Fruit fly (Drosophila melanogaster) whole organism, embryonic: ENCODE measurements around the gene S-Lap4.

Source experiments
- CG10267 ChIP-seq: fragments of 200-800 bp; sonication (Bioruptor generic); optimal IDR thresholded peaks from 2 replicates; lab custom pipeline; 2018; ENCODE audit warnings: missing biosample characterization, mild to moderate bottlenecking, missing genetic modification characterization, moderate library complexity
- CG11085 ChIP-seq: fragments of 200-800 bp; sonication (Bioruptor generic); IDR thresholded peaks from 2 replicates; pipeline ENCODE4 v1.3.6; 2022; ENCODE audit warnings: missing biosample characterization, missing genetic modification characterization
- CG12104 ChIP-seq: fragments of 200-800 bp; sonication (Bioruptor generic); optimal IDR thresholded peaks from 3 replicates; lab custom pipeline; 2016; ENCODE audit warnings: missing biosample characterization, missing genetic modification characterization
- CG12769 ChIP-seq: fragments of 200-800 bp; sonication (Bioruptor generic); optimal IDR thresholded peaks from 2 replicates; lab custom pipeline; 2019; ENCODE audit warnings: missing biosample characterization, mild to moderate bottlenecking, missing genetic modification characterization, moderate library complexity
- CG13287 ChIP-seq: fragments of 200-800 bp; sonication (Bioruptor generic); IDR thresholded peaks from 2 replicates; pipeline ENCODE4 v1.3.6; 2022; ENCODE audit warnings: missing biosample characterization, missing genetic modification characterization; ENCODE audit not compliant: partially characterized antibody
- CG13624 ChIP-seq: fragments of 200-800 bp; sonication (Bioruptor generic); optimal IDR thresholded peaks from 2 replicates; lab custom pipeline; 2016; ENCODE audit warnings: missing biosample characterization, missing genetic modification characterization
- CG14965 ChIP-seq: fragments of 200-800 bp; sonication (Bioruptor generic); optimal IDR thresholded peaks from 2 replicates; lab custom pipeline; 2016; ENCODE audit warnings: missing biosample characterization, missing genetic modification characterization, borderline replicate concordance
- CG15011 ChIP-seq: fragments of 200-800 bp; sonication (Bioruptor generic); optimal IDR thresholded peaks from 3 replicates; lab custom pipeline; 2018; ENCODE audit warnings: missing biosample characterization, mild to moderate bottlenecking, missing genetic modification characterization
- CG16815 ChIP-seq: fragments of 200-800 bp; sonication (Bioruptor generic); optimal IDR thresholded peaks from 3 replicates; lab custom pipeline; 2017; ENCODE audit warnings: missing biosample characterization, mild to moderate bottlenecking, missing genetic modification characterization
- CG17328 ChIP-seq: fragments of 200-800 bp; sonication (Bioruptor generic); IDR thresholded peaks from 2 replicates; pipeline ENCODE4 v1.3.6; 2022; ENCODE audit warnings: missing biosample characterization, missing genetic modification characterization
- CG2199 ChIP-seq: fragments of 200-800 bp; sonication (Bioruptor generic); IDR thresholded peaks from 3 replicates; pipeline ENCODE4 v1.3.6; 2022; ENCODE audit warnings: missing biosample characterization, missing genetic modification characterization
- CG2889 ChIP-seq: fragments of 200-800 bp; sonication (Bioruptor generic); IDR thresholded peaks from 3 replicates; pipeline ENCODE4 v1.3.6; 2022; ENCODE audit warnings: missing biosample characterization, missing genetic modification characterization
- CG30020 ChIP-seq: fragments of 200-800 bp; optimal IDR thresholded peaks from 2 replicates; lab custom pipeline; 2019; ENCODE audit warnings: missing biosample characterization, mild to moderate bottlenecking, missing genetic modification characterization, moderate library complexity
- CG43689 ChIP-seq: fragments of 200-800 bp; sonication (Bioruptor generic); IDR thresholded peaks from 2 replicates; pipeline ENCODE4 v1.3.6; 2022; ENCODE audit warnings: missing biosample characterization, missing genetic modification characterization
- CG6175 ChIP-seq: fragments of 200-800 bp; sonication (Bioruptor generic); IDR thresholded peaks from 3 replicates; pipeline ENCODE4 v1.3.6; 2022; ENCODE audit warnings: missing biosample characterization, missing genetic modification characterization
- CG6791 ChIP-seq: fragments of 200-800 bp; sonication (Bioruptor generic); IDR thresholded peaks from 3 replicates; pipeline ENCODE4 v1.3.6; 2022; ENCODE audit warnings: missing biosample characterization, missing genetic modification characterization; ENCODE audit not compliant: partially characterized antibody
- CG8290 ChIP-seq, 3 experiments: fragments of 200-800 bp; sonication (Bioruptor generic); optimal IDR thresholded peaks; 2 replicates each; lab custom pipeline; 2016 to 2019; ENCODE audit warnings: missing biosample characterization in 3 of 3, missing genetic modification characterization in 3 of 3, mild to moderate bottlenecking in 2 of 3, moderate library complexity in 1 of 3
- CG9437 ChIP-seq: fragments of 200-800 bp; sonication (Bioruptor generic); optimal IDR thresholded peaks from 2 replicates; lab custom pipeline; 2018; ENCODE audit warnings: missing biosample characterization, mild to moderate bottlenecking, missing genetic modification characterization
- CG9609 ChIP-seq: fragments of 200-800 bp; sonication (Bioruptor generic); optimal IDR thresholded peaks from 3 replicates; lab custom pipeline; 2016; ENCODE audit warnings: missing biosample characterization, missing genetic modification characterization
- CG9932 ChIP-seq: fragments of 200-800 bp; sonication (Bioruptor generic); IDR thresholded peaks from 2 replicates; pipeline ENCODE4 v1.3.6; 2022; ENCODE audit warnings: missing biosample characterization, missing genetic modification characterization
- CkIIα-i1 ChIP-seq: fragments of 200-800 bp; sonication (Bioruptor generic); IDR thresholded peaks from 2 replicates; pipeline ENCODE4 v1.3.6; 2022; ENCODE audit warnings: missing biosample characterization, missing genetic modification characterization
- Ets65A ChIP-seq: fragments of 200-800 bp; sonication (Bioruptor generic); peaks from one replicate; lab custom pipeline; 2016; ENCODE audit warnings: missing biosample characterization, missing genetic modification characterization
- Fer1 ChIP-seq: fragments of 200-800 bp; sonication (Bioruptor generic); optimal IDR thresholded peaks from 2 replicates; lab custom pipeline; 2017; ENCODE audit warnings: missing biosample characterization, mild to moderate bottlenecking, missing genetic modification characterization
- Hmr ChIP-seq: fragments of 200-800 bp; sonication (Bioruptor generic); optimal IDR thresholded peaks from 3 replicates; lab custom pipeline; 2017; ENCODE audit warnings: mild to moderate bottlenecking, missing biosample characterization, missing genetic modification reagents, missing genetic modification characterization
- Hr51 ChIP-seq, 2 experiments: fragments of 200-800 bp; sonication (Bioruptor generic); optimal IDR thresholded peaks; 2 replicates in 1 of 2; 3 replicates in 1 of 2; lab custom pipeline; 2016 to 2018; ENCODE audit warnings: missing biosample characterization in 2 of 2, missing genetic modification characterization in 2 of 2, mild to moderate bottlenecking in 1 of 2, moderate library complexity in 1 of 2
- Kr ChIP-seq: fragments of 200-800 bp; sonication (Bioruptor generic); optimal IDR thresholded peaks from 2 replicates; lab custom pipeline; 2017; ENCODE audit warnings: missing biosample characterization, mild to moderate bottlenecking, missing genetic modification characterization
- Nf-YB ChIP-seq: fragments of 200-800 bp; sonication (Bioruptor generic); optimal IDR thresholded peaks from 3 replicates; lab custom pipeline; 2019; ENCODE audit warnings: missing biosample characterization, mild to moderate bottlenecking, missing genetic modification characterization, moderate library complexity
- Oaz ChIP-seq: fragments of 200-800 bp; sonication (Bioruptor generic); IDR thresholded peaks from 2 replicates; pipeline ENCODE4 v1.3.6; 2022; ENCODE audit warnings: missing biosample characterization, missing genetic modification characterization
- Poxn ChIP-seq: fragments of 200-800 bp; sonication (Bioruptor generic); IDR thresholded peaks from 2 replicates; pipeline ENCODE4 v1.3.6; 2022; ENCODE audit warnings: missing biosample characterization, missing genetic modification characterization
- Sry-δ ChIP-seq: fragments of 200-800 bp; sonication (Bioruptor generic); optimal IDR thresholded peaks from 2 replicates; lab custom pipeline; 2016; ENCODE audit warnings: missing biosample characterization, missing genetic modification characterization
- Vsx1 ChIP-seq: fragments of 200-800 bp; sonication (Bioruptor generic); optimal IDR thresholded peaks from 2 replicates; lab custom pipeline; 2017; ENCODE audit warnings: missing biosample characterization, mild to moderate bottlenecking, missing genetic modification characterization, missing genetic modification reagents
- cg ChIP-seq: fragments of 200-800 bp; sonication (Bioruptor generic); optimal IDR thresholded peaks from 3 replicates; lab custom pipeline; 2019; ENCODE audit warnings: missing biosample characterization, mild to moderate bottlenecking, missing genetic modification characterization, moderate library complexity
- chif ChIP-seq, 2 experiments: fragments of 200-800 bp; sonication (Bioruptor generic); optimal IDR thresholded peaks; 3 replicates each; lab custom pipeline; 2016; ENCODE audit warnings: missing biosample characterization in 2 of 2, missing genetic modification characterization in 2 of 2
- chinmo ChIP-seq: fragments of 200-800 bp; sonication (Bioruptor generic); IDR thresholded peaks from 4 replicates; pipeline ENCODE4 v1.3.6; 2022; ENCODE audit warnings: missing biosample characterization, missing genetic modification characterization; ENCODE audit not compliant: partially characterized antibody
- cwo ChIP-seq: fragments of 200-800 bp; sonication (Bioruptor generic); optimal IDR thresholded peaks from 3 replicates; lab custom pipeline; 2017; ENCODE audit warnings: missing biosample characterization, missing genetic modification characterization, mild to moderate bottlenecking, moderate library complexity, missing genetic modification reagents
- exex ChIP-seq: fragments of 200-800 bp; sonication (Bioruptor generic); optimal IDR thresholded peaks from 4 replicates; lab custom pipeline; 2018; ENCODE audit warnings: missing biosample characterization, mild to moderate bottlenecking, missing genetic modification characterization, moderate library complexity
- fd64A ChIP-seq: fragments of 200-800 bp; sonication (Bioruptor generic); optimal IDR thresholded peaks from 3 replicates; lab custom pipeline; 2018; ENCODE audit warnings: missing biosample characterization, mild to moderate bottlenecking, missing genetic modification characterization
- grn ChIP-seq: fragments of 200-800 bp; sonication (Bioruptor generic); optimal IDR thresholded peaks from 3 replicates; lab custom pipeline; 2017; ENCODE audit warnings: missing biosample characterization, missing genetic modification characterization
- gro ChIP-seq: fragments of 200-800 bp; sonication (Bioruptor generic); optimal IDR thresholded peaks from 2 replicates; lab custom pipeline; 2016; ENCODE audit warnings: missing biosample characterization, missing genetic modification characterization
- ham ChIP-seq: fragments of 200-800 bp; sonication (Bioruptor generic); IDR thresholded peaks from 2 replicates; pipeline ENCODE4 v1.3.6; 2022; ENCODE audit warnings: missing biosample characterization, missing genetic modification characterization
- ind ChIP-seq: fragments of 200-800 bp; sonication (Bioruptor generic); optimal IDR thresholded peaks from 3 replicates; lab custom pipeline; 2016; ENCODE audit warnings: missing biosample characterization, missing genetic modification characterization
- kni ChIP-seq: fragments of 200-800 bp; sonication (Bioruptor generic); optimal IDR thresholded peaks from 3 replicates; lab custom pipeline; 2017; ENCODE audit warnings: mild to moderate bottlenecking, missing biosample characterization, missing genetic modification reagents, missing genetic modification characterization
- scrt ChIP-seq: fragments of 200-800 bp; sonication (Bioruptor generic); optimal IDR thresholded peaks from 2 replicates; lab custom pipeline; 2018; ENCODE audit warnings: missing biosample characterization, mild to moderate bottlenecking, missing genetic modification characterization, moderate library complexity
- slbo ChIP-seq: fragments of 200-800 bp; sonication (Bioruptor generic); IDR thresholded peaks from 2 replicates; pipeline ENCODE4 v1.3.6; 2022; ENCODE audit warnings: missing biosample characterization, missing genetic modification characterization
- slou ChIP-seq: fragments of 200-800 bp; sonication (Bioruptor generic); optimal IDR thresholded peaks from 3 replicates; lab custom pipeline; 2016; ENCODE audit warnings: missing biosample characterization, missing genetic modification characterization
- sug ChIP-seq: fragments of 200-800 bp; optimal IDR thresholded peaks from 2 replicates; lab custom pipeline; 2019; ENCODE audit warnings: missing biosample characterization, mild to moderate bottlenecking, missing genetic modification characterization, moderate library complexity
- trh ChIP-seq: fragments of 200-800 bp; sonication (Bioruptor generic); optimal IDR thresholded peaks from 2 replicates; lab custom pipeline; 2016; ENCODE audit warnings: missing biosample characterization, missing genetic modification characterization
- tup ChIP-seq: fragments of 200-800 bp; sonication (Bioruptor generic); optimal IDR thresholded peaks from 2 replicates; lab custom pipeline; 2016; ENCODE audit warnings: missing biosample characterization, mild to moderate bottlenecking, missing genetic modification characterization, moderate library complexity
- zen ChIP-seq: fragments of 200-800 bp; sonication (Bioruptor generic); optimal IDR thresholded peaks from 3 replicates; lab custom pipeline; 2018; ENCODE audit warnings: missing biosample characterization, mild to moderate bottlenecking, missing genetic modification characterization, moderate library complexity

The S-Lap4 gene

DNA sequence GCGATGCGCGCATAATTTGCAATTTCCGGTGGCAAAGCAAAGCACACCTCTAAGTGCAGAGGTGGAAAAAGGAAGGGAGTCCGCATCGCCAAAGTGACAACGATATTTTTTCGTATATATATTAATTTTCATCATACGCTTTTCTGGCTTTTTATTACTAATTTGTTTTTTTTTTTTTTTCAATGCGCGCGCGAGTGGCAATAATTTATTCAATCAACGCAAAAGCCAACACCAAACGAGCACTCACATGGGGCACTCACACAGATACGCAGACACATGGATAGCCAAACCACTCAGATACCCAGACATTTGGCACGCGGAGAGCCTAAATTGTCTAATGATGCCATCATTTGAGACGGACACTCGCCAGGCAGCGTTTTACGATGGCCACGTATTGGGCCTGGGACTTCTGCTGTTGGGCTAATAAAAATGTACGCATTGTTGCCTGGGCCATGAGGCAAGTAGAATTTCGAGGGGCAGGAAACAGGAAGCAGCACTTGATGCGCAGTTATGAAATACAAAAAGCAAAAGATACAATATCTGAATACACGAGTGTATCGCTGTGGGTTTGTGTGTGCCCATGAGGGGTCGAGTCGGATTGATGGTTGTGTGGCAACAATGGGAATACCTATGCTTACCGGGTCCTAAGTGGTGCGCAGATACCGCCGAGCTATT lies 41.4 kb downstream of the S-Lap4 start (continued):
- TF ChIP-seq Ets65A (GFP tag; lab: Kevin White, UChicago) (no peak), CG2889 (GFP tag; lab: Robert Waterston, UW) (no peak), CkIIα-i1 (GFP tag; lab: Robert Waterston, UW) (no peak), chinmo (GFP tag; lab: Robert Waterston, UW) (0 out of 4 replicates have a peak, but pooled peaks have one; percentile 69), tup (GFP tag; lab: Kevin White, UChicago) (no peak), ham (no peak), chif (GFP tag; optimal IDR thresholded peaks at IDR 0.05; lab: Kevin White, UChicago) (no peak), zen (no peak), cg (GFP tag; lab: Kevin White, UChicago) (peak; percentile 20), kni (peak; percentile 54), CG9932 (no peak), CG11085 (GFP tag; lab: Robert Waterston, UW) (no peak), grn (GFP tag; lab: Kevin White, UChicago) (no peak), CG10267 (tag; lab: Kevin White, UChicago) (no peak), CG13287 (GFP tag; lab: Robert Waterston, UW) (no peak; the same call in 1 of the 2 replicates), CG6791 (no peak), Fer1 (peak; percentile 1), trh (GFP tag; lab: Kevin White, UChicago) (no peak), CG17328 (GFP tag; lab: Robert Waterston, UW) (no peak), CG2199 (GFP tag; lab: Robert Waterston, UW) (0 out of 3 replicates have a peak, but pooled peaks have one; percentile 32), Hr51 (GFP tag; optimal IDR thresholded peaks at IDR 0.05; lab: Kevin White, UChicago) (no peak), CG30020 (no peak), Hmr (GFP tag; lab: Kevin White, UChicago) (peak; percentile 4), CG8290 (GFP tag; optimal IDR thresholded peaks at IDR 0.05; lab: Kevin White, UChicago) (no peak), CG8290 (tag; optimal IDR thresholded peaks at IDR 0.05; lab: Kevin White, UChicago) (peak in 1 of 2 experiments; percentile 50), CG15011 (GFP tag; lab: Kevin White, UChicago) (no peak), scrt (GFP tag; lab: Kevin White, UChicago) (no peak), CG16815 (GFP tag; lab: Kevin White, UChicago) (no peak), exex (tag; lab: Kevin White, UChicago) (peak; percentile 4), slou (GFP tag; lab: Kevin White, UChicago) (no peak), CG9437 (no peak), CG13624 (peak; percentile 43), CG14965 (GFP tag; lab: Kevin White, UChicago) (no peak), CG12769 (tag; lab: Kevin White, UChicago) (peak; percentile 75), cwo (peak; percentile 5), Poxn (GFP tag; lab: Robert Waterston, UW) (no peak), Oaz (GFP tag; lab: Robert Waterston, UW) (no peak), Vsx1 (GFP tag; lab: Kevin White, UChicago) (no peak), CG43689 (no peak), slbo (GFP tag; lab: Robert Waterston, UW) (no peak), Kr (no peak), CG12104 (GFP tag; lab: Kevin White, UChicago) (no peak), fd64A (GFP tag; lab: Kevin White, UChicago) (no peak), Sry-δ (GFP tag; lab: Kevin White, UChicago) (no peak), ind (GFP tag; lab: Kevin White, UChicago) (no peak), Nf-YB (GFP tag; lab: Kevin White, UChicago) (no peak), CG9609 (GFP tag; lab: Kevin White, UChicago) (no peak), sug (tag; lab: Kevin White, UChicago) (peak; percentile 11), gro (GFP tag; lab: Kevin White, UChicago) (peak; percentile 61), CG6175 (peak; percentile 65; the same call in 1 of the 3 replicates)
